Worm (Caenorhabditis elegans): Measurements from ENCODE around the gene tra-3.

tra-3 gene

ce11 chrIV:14444077-14444476 is at the start of gene tra-3:
tra-3 (minus strand) TSS chrIV:14444183.
- no peak for TF ChIP-seq Y22D7AL.16 (tag; optimal IDR thresholded peaks at IDR 0.05)
- no peak for TF ChIP-seq hlh-30 (tag; optimal IDR thresholded peaks at IDR 0.05; ENCODE audit: insufficient read depth)
- TF ChIP-seq madf-2 (tag; optimal IDR thresholded peaks at IDR 0.05) = no peak
- no peak for TF ChIP-seq ama-1 (optimal IDR thresholded peaks at IDR 0.05)
- no peak for TF ChIP-seq ceh-2 (tag; optimal IDR thresholded peaks at IDR 0.05)
- no peak for TF ChIP-seq unc-3 (GFP tag; conservative IDR thresholded peaks at IDR 0.05)
- TF ChIP-seq unc-3 (tag; optimal IDR thresholded peaks at IDR 0.05) = no peak

- TF ChIP-seq nfya-1 (tag; optimal IDR thresholded peaks at IDR 0.05) (peak; percentile 77), syd-9 (tag; optimal IDR thresholded peaks at IDR 0.05) (no peak)
Measured at ce11 chrIV:14491135-14491534, 47.2 kb upstream of the tra-3 start.

ce11 chrIV:14483427-14483826 is 39.4 kb upstream of the tra-3 start:
- TF ChIP-seq ceh-24 (tag; optimal IDR thresholded peaks at IDR 0.05) = no peak
- no peak for TF ChIP-seq pat-9 (tag; optimal IDR thresholded peaks at IDR 0.05)
- no peak for TF ChIP-seq ceh-45 (GFP tag; IDR thresholded peaks at IDR 0.05)
- TF ChIP-seq F13H6.1 (tag; optimal IDR thresholded peaks at IDR 0.05) = no peak
- TF ChIP-seq syd-9 (tag; optimal IDR thresholded peaks at IDR 0.05) = no peak
- no peak for TF ChIP-seq hlh-6 (tag; optimal IDR thresholded peaks at IDR 0.05)
- no peak for TF ChIP-seq nfya-1 (tag; optimal IDR thresholded peaks at IDR 0.05)
- TF ChIP-seq unc-42 (tag; optimal IDR thresholded peaks at IDR 0.05) = no peak
- no peak for TF ChIP-seq ahr-1 (tag; optimal IDR thresholded peaks at IDR 0.05)
- no peak for TF ChIP-seq ceh-22 (tag; optimal IDR thresholded peaks at IDR 0.05)
- TF ChIP-seq unc-55 (GFP tag; optimal IDR thresholded peaks at IDR 0.05) = no peak
- no peak for TF ChIP-seq pha-4 (tag; optimal IDR thresholded peaks at IDR 0.05)

ce11 chrIV:14481984-14482383 is 38.0 kb upstream of the tra-3 start, which contains the start of gene Y57G11A.4:
Y57G11A.4 (plus strand) TSS chrIV:14482284.
- TF ChIP-seq ceh-9 (tag; optimal IDR thresholded peaks at IDR 0.05) (no peak), hlh-13 (GFP tag; optimal IDR thresholded peaks at IDR 0.05) (no peak), ceh-2 (tag; optimal IDR thresholded peaks at IDR 0.05) (no peak), eyg-1 (tag; optimal IDR thresholded peaks at IDR 0.05) (no peak), ceh-18 (tag; optimal IDR thresholded peaks at IDR 0.05) (no peak), fkh-6 (tag; optimal IDR thresholded peaks at IDR 0.05) (no peak), pat-9 (tag; optimal IDR thresholded peaks at IDR 0.05) (no peak), ceh-31 (tag; optimal IDR thresholded peaks at IDR 0.05) (no peak), ceh-6 (GFP tag; optimal IDR thresholded peaks at IDR 0.05) (no peak), nhr-11 (tag; optimal IDR thresholded peaks at IDR 0.05) (no peak), pros-1 (tag; optimal IDR thresholded peaks at IDR 0.05) (no peak), lin-11 (tag; optimal IDR thresholded peaks at IDR 0.05) (no peak), ttx-3 (tag; optimal IDR thresholded peaks at IDR 0.05) (no peak)

- TF ChIP-seq ztf-16 (tag; optimal IDR thresholded peaks at IDR 0.05) (no peak), hlh-30 (tag; optimal IDR thresholded peaks at IDR 0.05; ENCODE audit: insufficient read depth) (no peak), sdc-2 (tag; optimal IDR thresholded peaks at IDR 0.05) (no peak), madf-2 (tag; optimal IDR thresholded peaks at IDR 0.05) (no peak)
Measured at ce11 chrIV:14469013-14469412, 25.0 kb upstream of the tra-3 start.

- TF ChIP-seq tbx-2 (tag; optimal IDR thresholded peaks at IDR 0.05) = no peak
- TF ChIP-seq eyg-1 (tag; optimal IDR thresholded peaks at IDR 0.05) = no peak
- TF ChIP-seq ceh-31 (tag; optimal IDR thresholded peaks at IDR 0.05) = no peak
- TF ChIP-seq npax-4 (tag; optimal IDR thresholded peaks at IDR 0.05) = no peak
- TF ChIP-seq ttx-3 (tag; optimal IDR thresholded peaks at IDR 0.05) = no peak
- TF ChIP-seq hlh-8 (tag; optimal IDR thresholded peaks at IDR 0.05) = no peak
- no peak for TF ChIP-seq che-1 (tag; optimal IDR thresholded peaks at IDR 0.05)
- TF ChIP-seq pros-1 (tag; optimal IDR thresholded peaks at IDR 0.05) = no peak
- no peak for TF ChIP-seq pag-3 (tag; optimal IDR thresholded peaks at IDR 0.05; ENCODE audit: borderline replicate concordance)
- no peak for TF ChIP-seq F13H6.1 (tag; optimal IDR thresholded peaks at IDR 0.05)
- TF ChIP-seq ceh-45 (GFP tag; IDR thresholded peaks at IDR 0.05) = no peak
- no peak for TF ChIP-seq ceh-48 (tag; optimal IDR thresholded peaks at IDR 0.05)
- TF ChIP-seq ceh-34 (tag; optimal IDR thresholded peaks at IDR 0.05) = no peak
- no peak for TF ChIP-seq ceh-6 (GFP tag; optimal IDR thresholded peaks at IDR 0.05)
- TF ChIP-seq T23F11.4 (GFP tag; optimal IDR thresholded peaks at IDR 0.05) = no peak
- TF ChIP-seq ets-4 (tag; optimal IDR thresholded peaks at IDR 0.05) = no peak
- TF ChIP-seq nhr-11 (tag; optimal IDR thresholded peaks at IDR 0.05) = no peak
- TF ChIP-seq ceh-19 (GFP tag; optimal IDR thresholded peaks at IDR 0.05) = no peak
Measured at ce11 chrIV:14466837-14467236, 22.9 kb upstream of the tra-3 start.

Measured in whole organism, late embryonic.